Worm (Caenorhabditis elegans) whole organism, late embryonic: ENCODE results near the gene lgc-48.
A peak's percentile ranks its signal among the peaks of the same experiment; 100 is the strongest.

Source experiments
- C08G9.2 ChIP-seq: sonication (generic microtip); optimal IDR thresholded peaks from 2 replicates; lab custom pipeline; 2016; ENCODE audit warnings: mild to moderate bottlenecking, missing genetic modification characterization, moderate library complexity, missing compliant biosample characterization
- ceh-18 ChIP-seq: sonication (generic microtip); optimal IDR thresholded peaks from 2 replicates; lab custom pipeline; 2016; ENCODE audit warnings: missing genetic modification characterization, missing compliant biosample characterization

- TF ChIP-seq ceh-18 (peak; percentile 32), C08G9.2 (tag; lab: Kevin White, UChicago) (no peak)
Measured at ce11 chrV:13345867-13346328, 5.9 kb downstream of the lgc-48 start, which contains the start of gene twk-43.
